Worm (Caenorhabditis elegans): ENCODE measurements around the gene sdz-21.

DNA sequence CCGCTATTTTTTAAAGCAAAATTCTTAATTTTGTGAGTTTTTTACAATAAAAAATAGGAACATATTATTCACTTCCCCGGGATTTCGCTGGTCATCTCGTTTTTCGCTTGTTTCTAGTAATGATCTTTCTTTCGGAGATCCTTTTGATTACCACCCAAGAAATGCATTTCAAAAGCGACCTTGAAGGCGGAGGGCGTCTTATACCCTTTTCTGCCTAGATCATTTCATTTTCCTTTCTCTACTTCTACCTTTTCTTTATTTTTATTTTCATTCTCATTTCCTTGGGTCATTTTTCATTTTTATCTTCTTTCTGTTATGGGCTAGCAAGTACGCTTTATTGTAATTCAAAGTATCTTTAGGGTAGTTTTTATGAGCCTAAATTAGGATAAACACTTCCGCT lies 36.7 kb downstream of the sdz-21 start:
- TF ChIP-seq ccch-3 (GFP tag; optimal IDR thresholded peaks at IDR 0.05) (no peak), efl-1 (GFP tag; optimal IDR thresholded peaks at IDR 0.05) (no peak), B0261.1 (tag; optimal IDR thresholded peaks at IDR 0.05) (no peak), nfya-2 (GFP tag; IDR thresholded peaks at IDR 0.05) (no peak), F57A8.1 (GFP tag; optimal IDR thresholded peaks at IDR 0.05) (no peak)
